Worm (Caenorhabditis elegans) whole organism, L4 larva: ENCODE results near the gene ttr-59.

Experiments used
- F10B5.3 ChIP-seq: sonication (generic microtip); optimal IDR thresholded peaks from 2 replicates; lab custom pipeline; 2016; ENCODE audit warnings: mild to moderate bottlenecking, missing genetic modification characterization, missing compliant biosample characterization
- F26F4.8 ChIP-seq: fragments of 200-800 bp; sonication (Bioruptor generic); conservative IDR thresholded peaks from 2 replicates; pipeline ENCODE4 v1.3.6; 2022; ENCODE audit warnings: missing genetic modification characterization, missing compliant biosample characterization
- F37D6.2 ChIP-seq: sonication (generic microtip); optimal IDR thresholded peaks from 2 replicates; lab custom pipeline; 2016; ENCODE audit warnings: mild to moderate bottlenecking, missing genetic modification characterization, missing compliant biosample characterization
- F44E2.7 ChIP-seq: fragments of 200-800 bp; sonication (Bioruptor generic); IDR thresholded peaks from 2 replicates; pipeline ENCODE4 v2.1.2; 2022; ENCODE audit warnings: missing genetic modification characterization, missing compliant biosample characterization
- aha-1 ChIP-seq: fragments of 150-350 bp; peaks from one replicate; lab custom pipeline; 2014; ENCODE audit warnings: missing biosample characterization, missing genetic modification characterization
- aly-2 ChIP-seq: sonication (generic microtip); optimal IDR thresholded peaks from 2 replicates; lab custom pipeline; 2018; ENCODE audit warnings: missing biosample characterization, missing genetic modification characterization
- ama-1 ChIP-seq: fragments of 150-350 bp; optimal IDR thresholded peaks from 2 replicates; lab custom pipeline; 2014; ENCODE audit warnings: inconsistent platforms, mixed read lengths
- arid-1 ChIP-seq: fragments of 200-800 bp; sonication (Bioruptor generic); conservative IDR thresholded peaks from 2 replicates; pipeline ENCODE4 v1.3.6; 2022; ENCODE audit warnings: missing genetic modification reagents, missing genetic modification characterization, missing compliant biosample characterization
- ceh-20 ChIP-seq: fragments of 200-800 bp; sonication (Bioruptor generic); IDR thresholded peaks from 2 replicates; pipeline ENCODE4 v1.3.6; 2022; ENCODE audit warnings: missing genetic modification reagents, missing genetic modification characterization, missing compliant biosample characterization
- ceh-28 ChIP-seq: fragments of 150-350 bp; optimal IDR thresholded peaks from 2 replicates; lab custom pipeline; 2014; ENCODE audit warnings: missing biosample characterization, missing genetic modification reagents, missing genetic modification characterization
- ceh-62 ChIP-seq: sonication (generic microtip); optimal IDR thresholded peaks from 2 replicates; lab custom pipeline; 2017; ENCODE audit warnings: missing biosample characterization, missing genetic modification characterization
- ctbp-1 ChIP-seq: fragments of 200-800 bp; sonication (Bioruptor generic); IDR thresholded peaks from 2 replicates; pipeline ENCODE4 v1.3.6; 2022; ENCODE audit warnings: missing genetic modification reagents, missing genetic modification characterization, missing compliant biosample characterization
- dmd-6 ChIP-seq: fragments of 200-800 bp; sonication (Bioruptor generic); IDR thresholded peaks from 2 replicates; pipeline ENCODE4 v1.3.6; 2022; ENCODE audit warnings: missing genetic modification reagents, missing genetic modification characterization, missing compliant biosample characterization
- dmd-8 ChIP-seq: fragments of 200-800 bp; sonication (Bioruptor generic); IDR thresholded peaks from 2 replicates; pipeline ENCODE4 v1.3.6; 2022; ENCODE audit warnings: missing genetic modification characterization, missing compliant biosample characterization
- dmd-9 ChIP-seq: fragments of 200-800 bp; sonication (Bioruptor generic); IDR thresholded peaks from 2 replicates; pipeline ENCODE4 v1.3.6; 2022; ENCODE audit warnings: missing genetic modification reagents, missing genetic modification characterization, missing compliant biosample characterization
- duxl-1 ChIP-seq: sonication (generic microtip); optimal IDR thresholded peaks from 2 replicates; lab custom pipeline; 2016; ENCODE audit warnings: mild to moderate bottlenecking, missing genetic modification characterization, moderate library complexity, missing compliant biosample characterization; ENCODE audit not compliant: poor library complexity
- fkh-10 ChIP-seq: fragments of 150-350 bp; optimal IDR thresholded peaks from 2 replicates; lab custom pipeline; 2014; ENCODE audit warnings: missing biosample characterization, missing genetic modification reagents, missing genetic modification characterization
- hlh-11 ChIP-seq: fragments of 200-800 bp; sonication (Bioruptor generic); optimal IDR thresholded peaks from 2 replicates; lab custom pipeline; 2018; ENCODE audit warnings: mild to moderate bottlenecking, missing genetic modification characterization, missing compliant biosample characterization
- hlh-30 ChIP-seq: sonication (generic microtip); optimal IDR thresholded peaks from 2 replicates; lab custom pipeline; 2017; ENCODE audit warnings: antibody characterized with exemption, mild to moderate bottlenecking, missing genetic modification characterization, missing compliant biosample characterization; ENCODE audit not compliant: insufficient read depth
- lim-7 ChIP-seq: fragments of 200-800 bp; sonication (Bioruptor generic); IDR thresholded peaks from 2 replicates; pipeline ENCODE4 v1.3.6; 2022; ENCODE audit warnings: missing genetic modification characterization, missing compliant biosample characterization
- lin-13 ChIP-seq: fragments of 150-350 bp; optimal IDR thresholded peaks from 2 replicates; lab custom pipeline; 2014; ENCODE audit warnings: missing biosample characterization, missing genetic modification reagents, missing genetic modification characterization
- lir-3 ChIP-seq: sonication (generic microtip); optimal IDR thresholded peaks from 2 replicates; lab custom pipeline; 2016; ENCODE audit warnings: mild to moderate bottlenecking, missing genetic modification characterization, missing compliant biosample characterization
- lsy-2 ChIP-seq, 2 experiments: fragments of 150-350 bp in 1 of 2; sonication (generic microtip) in 1 of 2; optimal IDR thresholded peaks; 2 replicates each; lab custom pipeline; 2014 to 2017; ENCODE audit warnings: missing biosample characterization in 2 of 2, missing genetic modification characterization in 2 of 2
- madf-5 ChIP-seq, 2 experiments: fragments of 200-800 bp; sonication (Bioruptor generic); IDR thresholded peaks; 2 replicates each; pipeline ENCODE4 v1.3.6; 2022; ENCODE audit warnings: missing compliant biosample characterization in 2 of 2, missing genetic modification characterization in 2 of 2
- madf-9 ChIP-seq: fragments of 200-800 bp; sonication (Bioruptor generic); conservative IDR thresholded peaks from 2 replicates; pipeline ENCODE4 v1.3.6; 2022; ENCODE audit warnings: missing genetic modification reagents, missing genetic modification characterization, missing compliant biosample characterization
- mdl-1 ChIP-seq, 2 experiments: fragments of 150-350 bp in 1 of 2; sonication (generic microtip) in 1 of 2; optimal IDR thresholded peaks; 2 replicates each; lab custom pipeline; 2014 to 2017; ENCODE audit warnings: missing biosample characterization in 2 of 2, missing genetic modification characterization in 2 of 2
- mep-1 ChIP-seq: fragments of 150-350 bp; sonication (generic microtip); optimal IDR thresholded peaks from 3 replicates; lab custom pipeline; 2014; ENCODE audit warnings: missing biosample characterization, missing genetic modification characterization
- mes-2 ChIP-seq: sonication (generic microtip); optimal IDR thresholded peaks from 2 replicates; lab custom pipeline; 2016; ENCODE audit warnings: missing genotype, mild to moderate bottlenecking, missing genetic modification characterization, missing compliant biosample characterization; ENCODE audit not compliant: poor library complexity, severe bottlenecking
- mxl-2 ChIP-seq: fragments of 200-800 bp; sonication (Bioruptor generic); conservative IDR thresholded peaks from 2 replicates; pipeline ENCODE4 v1.3.6; 2022; ENCODE audit warnings: missing genetic modification reagents, missing genetic modification characterization, missing compliant biosample characterization
- nhr-237 ChIP-seq: sonication (generic microtip); optimal IDR thresholded peaks from 2 replicates; lab custom pipeline; 2017; ENCODE audit warnings: missing biosample characterization, missing genetic modification characterization
- nhr-28 ChIP-seq: fragments of 150-350 bp; optimal IDR thresholded peaks from 2 replicates; lab custom pipeline; 2014; ENCODE audit warnings: missing biosample characterization, missing genetic modification characterization
- nhr-42 ChIP-seq: fragments of 200-800 bp; sonication (Bioruptor generic); IDR thresholded peaks from 2 replicates; pipeline ENCODE4 v1.3.6; 2022; ENCODE audit warnings: missing genetic modification characterization, missing compliant biosample characterization
- nhr-77 ChIP-seq: fragments of 150-350 bp; optimal IDR thresholded peaks from 2 replicates; lab custom pipeline; 2014; ENCODE audit warnings: missing biosample characterization, missing genetic modification characterization
- pha-4 ChIP-seq, 2 experiments: fragments of 150-350 bp in 1 of 2; fragments of 200-800 bp in 1 of 2; sonication (Bioruptor generic) in 1 of 2; IDR thresholded peaks in 1 of 2; optimal IDR thresholded peaks in 1 of 2; 2 replicates each; pipeline versions ENCODE4 v1.3.6 to Lab custom; 2014 to 2022; ENCODE audit warnings: missing genetic modification characterization in 2 of 2, missing genetic modification reagents in 2 of 2, missing biosample characterization in 1 of 2, missing compliant biosample characterization in 1 of 2
- php-3 ChIP-seq: fragments of 200-800 bp; sonication (Bioruptor generic); IDR thresholded peaks from 2 replicates; pipeline ENCODE4 v1.3.6; 2022; ENCODE audit warnings: missing genetic modification reagents, missing genetic modification characterization, missing compliant biosample characterization
- pqm-1 ChIP-seq: sonication (generic microtip); optimal IDR thresholded peaks from 2 replicates; lab custom pipeline; 2017; ENCODE audit warnings: missing biosample characterization, missing genetic modification characterization
- rbr-2 ChIP-seq: sonication (generic microtip); optimal IDR thresholded peaks from 2 replicates; lab custom pipeline; 2016; ENCODE audit warnings: missing genotype, missing genetic modification characterization, missing compliant biosample characterization
- set-16 ChIP-seq: fragments of 200-800 bp; sonication (Bioruptor generic); IDR thresholded peaks from 2 replicates; pipeline ENCODE4 v1.3.6; 2022; ENCODE audit warnings: missing genetic modification reagents, missing genetic modification characterization, missing compliant biosample characterization
- snpc-4 ChIP-seq: fragments of 150-350 bp; optimal IDR thresholded peaks from 2 replicates; lab custom pipeline; 2014; ENCODE audit warnings: missing biosample characterization, missing genetic modification characterization
- spr-3 ChIP-seq: fragments of 200-800 bp; sonication (Bioruptor generic); optimal IDR thresholded peaks from 2 replicates; lab custom pipeline; 2018; ENCODE audit warnings: mild to moderate bottlenecking, missing genetic modification characterization, missing compliant biosample characterization
- unc-39 ChIP-seq: sonication (generic microtip); optimal IDR thresholded peaks from 2 replicates; lab custom pipeline; 2017; ENCODE audit warnings: missing biosample characterization, missing genetic modification characterization
- unc-62 ChIP-seq, 3 experiments: fragments of 150-350 bp in 1 of 3; sonication (generic microtip); optimal IDR thresholded peaks in 2 of 3; peaks in 1 of 3; 1 replicate in 1 of 3; 2 replicates in 2 of 3; lab custom pipeline; 2014 to 2017; ENCODE audit warnings: missing biosample characterization in 3 of 3, missing genetic modification characterization in 3 of 3, missing genetic modification reagents in 3 of 3, missing genotype in 1 of 3
- zag-1 ChIP-seq: fragments of 150-350 bp; optimal IDR thresholded peaks from 2 replicates; lab custom pipeline; 2014; ENCODE audit warnings: missing biosample characterization, missing genetic modification characterization
- zip-2 ChIP-seq: fragments of 150-350 bp; optimal IDR thresholded peaks from 2 replicates; lab custom pipeline; 2014; ENCODE audit warnings: missing biosample characterization, missing genetic modification characterization
- ztf-7 ChIP-seq: fragments of 150-350 bp; optimal IDR thresholded peaks from 2 replicates; lab custom pipeline; 2014; ENCODE audit warnings: missing biosample characterization, missing genetic modification characterization

The ttr-59 gene

DNA sequence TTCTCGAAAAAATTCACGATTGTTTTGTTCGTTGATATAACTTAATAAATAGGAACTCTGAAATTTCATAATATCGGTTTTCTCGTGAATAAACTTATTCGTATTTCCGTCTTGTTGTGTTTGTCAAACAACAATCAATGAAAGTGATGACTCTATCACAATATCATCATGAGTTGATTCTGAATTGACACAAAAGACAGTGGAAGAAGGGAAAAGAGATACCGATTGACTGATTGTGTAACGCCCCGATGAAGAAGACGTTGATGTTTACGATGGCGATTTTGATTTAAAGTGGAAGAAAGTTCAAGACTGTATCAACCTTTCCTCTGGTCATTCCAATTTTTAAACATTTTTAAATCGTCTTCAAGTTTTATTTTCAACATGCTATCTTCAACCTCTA is at the start of gene ttr-59:
ttr-59 (plus strand) TSS at position 218 of the 400 bp plus-strand sequence.
- TF ChIP-seq dmd-8 (no peak), dmd-9 (GFP tag; lab: Robert Waterston, UW) (no peak), nhr-28 (tag; lab: Kevin White, UChicago) (peak; percentile 5), lim-7 (GFP tag; lab: Robert Waterston, UW) (no peak), ama-1 (peak; percentile 4), unc-39 (tag; lab: Kevin White, UChicago) (no peak), nhr-237 (no peak), hlh-30 (tag; lab: Kevin White, UChicago) (peak; percentile 58), arid-1 (GFP tag; lab: Robert Waterston, UW) (no peak)

DNA sequence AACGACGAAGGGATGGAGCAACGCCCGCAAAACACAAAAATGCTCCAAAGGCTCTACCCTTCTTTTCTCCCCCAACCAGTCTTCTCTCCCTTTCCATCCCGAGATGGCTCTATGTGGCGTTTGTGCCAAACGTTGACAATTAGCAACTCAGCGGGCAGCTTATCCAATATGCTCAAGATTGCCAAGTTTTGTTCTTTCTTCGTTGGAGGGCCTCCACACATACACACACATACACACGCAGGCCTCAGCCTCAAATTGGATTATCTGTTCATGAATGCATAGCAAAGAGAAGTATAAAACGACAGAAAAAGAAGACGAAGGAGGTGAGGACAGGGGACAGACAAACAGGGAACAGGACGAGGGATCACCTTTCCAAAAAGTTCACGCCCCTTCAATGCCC is 48.3 kb upstream of the ttr-59 start:
- TF ChIP-seq mxl-2 (GFP tag; lab: Robert Waterston, UW) (no peak), set-16 (peak; percentile 36; the same call in 1 of the 2 replicates)

- TF ChIP-seq unc-62 (GFP tag; optimal IDR thresholded peaks at IDR 0.05 in 1 of 2; lab: Kevin White, UChicago): peak in 1 of 2 experiments; percentile 8
- no peak for TF ChIP-seq unc-62 (tag; optimal IDR thresholded peaks at IDR 0.05; lab: Kevin White, UChicago)
- TF ChIP-seq F26F4.8 (GFP tag; lab: Robert Waterston, UW): no peak
- peak; percentile 96 for TF ChIP-seq aha-1 (tag; lab: Kevin White, UChicago)
- TF ChIP-seq, all 104 proteins: peak for 2
Measured at ce11 chrX:7283136-7283535, 46.5 kb upstream of the ttr-59 start.

ce11 chrX:7284724-7285184 is 44.9 kb upstream of the ttr-59 start:
- no peak for TF ChIP-seq F10B5.3 (tag; lab: Kevin White, UChicago)
- no peak for TF ChIP-seq lir-3 (tag; lab: Kevin White, UChicago)
- peak; percentile 96 for TF ChIP-seq aha-1 (tag; lab: Kevin White, UChicago)
- TF ChIP-seq nhr-77: no peak
- TF ChIP-seq hlh-11: peak; percentile 24
- TF ChIP-seq mep-1 (tag; lab: Kevin White, UChicago): peak; percentile 64
- peak; percentile 79 for TF ChIP-seq F37D6.2 (tag; lab: Kevin White, UChicago)
- no peak for TF ChIP-seq mes-2 (tag; lab: Kevin White, UChicago)
- no peak for TF ChIP-seq pqm-1 (tag; lab: Kevin White, UChicago)
- TF ChIP-seq lin-13 (GFP tag; lab: Kevin White, UChicago): no peak
- no peak for TF ChIP-seq ceh-62
- peak in 1 of 2 experiments; percentile 45 for TF ChIP-seq mdl-1 (tag; optimal IDR thresholded peaks at IDR 0.05; lab: Kevin White, UChicago)
- peak; percentile 20 to 45 for TF ChIP-seq lsy-2 (tag; optimal IDR thresholded peaks at IDR 0.05; lab: Kevin White, UChicago)
- peak in 1 of 2 experiments; percentile 86 for TF ChIP-seq unc-62 (GFP tag; optimal IDR thresholded peaks at IDR 0.05 in 1 of 2; lab: Kevin White, UChicago)
- TF ChIP-seq unc-62 (tag; optimal IDR thresholded peaks at IDR 0.05; lab: Kevin White, UChicago): no peak
- no peak for TF ChIP-seq ztf-7 (tag; lab: Kevin White, UChicago)
- no peak for TF ChIP-seq zip-2 (tag; lab: Kevin White, UChicago)
- no peak for TF ChIP-seq ceh-20 (GFP tag; lab: Robert Waterston, UW)
- TF ChIP-seq F44E2.7 (GFP tag; lab: Robert Waterston, UW): no peak
- no peak for TF ChIP-seq dmd-6 (GFP tag; lab: Robert Waterston, UW)
- TF ChIP-seq duxl-1: no peak
- TF ChIP-seq spr-3 (GFP tag; lab: Kevin White, UChicago): no peak
- TF ChIP-seq madf-9: no peak
- peak; percentile 96 for TF ChIP-seq fkh-10
- TF ChIP-seq pha-4 (GFP tag; IDR thresholded peaks at IDR 0.05; lab: Robert Waterston, UW): no peak
- TF ChIP-seq pha-4 (tag; optimal IDR thresholded peaks at IDR 0.05; lab: Kevin White, UChicago): no peak
- TF ChIP-seq unc-39 (tag; lab: Kevin White, UChicago): no peak
- no peak for TF ChIP-seq aly-2 (tag; lab: Kevin White, UChicago)
- TF ChIP-seq ctbp-1 (GFP tag; lab: Robert Waterston, UW): peak; percentile 76
- TF ChIP-seq php-3: no peak
- no peak for TF ChIP-seq zag-1
- TF ChIP-seq hlh-30 (tag; lab: Kevin White, UChicago): peak; percentile 11
- TF ChIP-seq nhr-42 (GFP tag; lab: Robert Waterston, UW): no peak
- peak; percentile 38; the same call in 1 of the 2 replicates for TF ChIP-seq set-16
- peak; percentile 74 for TF ChIP-seq rbr-2 (tag; lab: Kevin White, UChicago)
- TF ChIP-seq snpc-4 (tag; lab: Kevin White, UChicago): no peak
- peak; percentile 10 for TF ChIP-seq ceh-28 (tag; lab: Kevin White, UChicago)
- TF ChIP-seq madf-5 (GFP tag; IDR thresholded peaks at IDR 0.05; lab: Robert Waterston, UW): no peak
